Worm (Caenorhabditis elegans) whole organism, L3 larva: ENCODE measurements around the gene Y57A10C.8.

Source experiments
- R02D3.7 ChIP-seq: fragments of 150-350 bp; optimal IDR thresholded peaks from 2 replicates; lab custom pipeline; 2014; ENCODE audit warnings: missing biosample characterization, missing genetic modification characterization
- ZK546.5 ChIP-seq: sonication (generic microtip); optimal IDR thresholded peaks from 2 replicates; lab custom pipeline; 2017; ENCODE audit warnings: missing biosample characterization, missing genetic modification characterization
- ceh-16 ChIP-seq: sonication (generic microtip); optimal IDR thresholded peaks from 2 replicates; lab custom pipeline; 2017; ENCODE audit warnings: missing biosample characterization, missing genetic modification characterization
- ceh-28 ChIP-seq: fragments of 150-350 bp; optimal IDR thresholded peaks from 2 replicates; lab custom pipeline; 2014; ENCODE audit warnings: missing biosample characterization, missing genetic modification reagents, missing genetic modification characterization
- ceh-82 ChIP-seq: fragments of 150-350 bp; optimal IDR thresholded peaks from 2 replicates; lab custom pipeline; 2014; ENCODE audit warnings: missing biosample characterization, missing genetic modification characterization
- ceh-9 ChIP-seq: sonication (generic microtip); optimal IDR thresholded peaks from 2 replicates; lab custom pipeline; 2018; ENCODE audit warnings: missing biosample characterization, missing genetic modification characterization
- daf-12 ChIP-seq: fragments of 150-350 bp; optimal IDR thresholded peaks from 2 replicates; lab custom pipeline; 2014; ENCODE audit warnings: missing biosample characterization, missing genetic modification reagents, missing genetic modification characterization
- egl-27 ChIP-seq: sonication (generic microtip); optimal IDR thresholded peaks from 4 replicates; lab custom pipeline; 2017; ENCODE audit warnings: missing biosample characterization, missing genetic modification reagents, missing genetic modification characterization
- egl-5 ChIP-seq: fragments of 150-350 bp; optimal IDR thresholded peaks from 2 replicates; lab custom pipeline; 2017; ENCODE audit warnings: missing biosample characterization, missing genetic modification reagents, missing genetic modification characterization, inconsistent platforms
- elt-1 ChIP-seq: fragments of 150-350 bp; optimal IDR thresholded peaks from 2 replicates; lab custom pipeline; 2014; ENCODE audit warnings: missing biosample characterization, missing genetic modification characterization
- elt-2 ChIP-seq: sonication (generic microtip); optimal IDR thresholded peaks from 2 replicates; lab custom pipeline; 2016; ENCODE audit warnings: missing genetic modification reagents, mild to moderate bottlenecking, missing genetic modification characterization, missing compliant biosample characterization
- elt-3 ChIP-seq, 3 experiments: fragments of 150-350 bp in 1 of 3; sonication (generic microtip) in 2 of 3; optimal IDR thresholded peaks; 2 replicates in 2 of 3; 4 replicates in 1 of 3; lab custom pipeline; 2014 to 2017; ENCODE audit warnings: missing biosample characterization in 3 of 3, missing genetic modification characterization in 3 of 3
- eor-1 ChIP-seq, 2 experiments: fragments of 150-350 bp; optimal IDR thresholded peaks; 2 replicates each; lab custom pipeline; 2014 to 2018; ENCODE audit warnings: missing biosample characterization in 2 of 2, missing genetic modification characterization in 2 of 2
- fkh-10 ChIP-seq: sonication (generic microtip); optimal IDR thresholded peaks from 2 replicates; lab custom pipeline; 2017; ENCODE audit warnings: missing biosample characterization, missing genetic modification reagents, missing genetic modification characterization
- fkh-2 ChIP-seq: fragments of 150-350 bp; optimal IDR thresholded peaks from 2 replicates; lab custom pipeline; 2014; ENCODE audit warnings: missing biosample characterization, missing genetic modification reagents, missing genetic modification characterization
- fos-1 ChIP-seq: fragments of 150-350 bp; optimal IDR thresholded peaks from 2 replicates; lab custom pipeline; 2014; ENCODE audit warnings: missing biosample characterization, missing genetic modification characterization
- hmg-11 ChIP-seq: sonication (generic microtip); optimal IDR thresholded peaks from 2 replicates; lab custom pipeline; 2016; ENCODE audit warnings: missing genetic modification characterization, missing compliant biosample characterization
- lin-15B ChIP-seq: fragments of 150-350 bp; optimal IDR thresholded peaks from 2 replicates; lab custom pipeline; 2014; ENCODE audit warnings: missing biosample characterization, missing genetic modification characterization
- lin-39 ChIP-seq: fragments of 150-350 bp; optimal IDR thresholded peaks from 2 replicates; lab custom pipeline; 2018; ENCODE audit warnings: missing biosample characterization, missing genetic modification reagents, missing genetic modification characterization
- mdl-1 ChIP-seq: fragments of 150-350 bp; optimal IDR thresholded peaks from 2 replicates; lab custom pipeline; 2014; ENCODE audit warnings: missing biosample characterization, missing genetic modification characterization
- mml-1 ChIP-seq: fragments of 150-350 bp; sonication (generic microtip); optimal IDR thresholded peaks from 3 replicates; lab custom pipeline; 2014; ENCODE audit warnings: missing biosample characterization, missing genetic modification characterization
- nfya-1 ChIP-seq: sonication (generic microtip); optimal IDR thresholded peaks from 2 replicates; lab custom pipeline; 2017; ENCODE audit warnings: missing genetic modification characterization, mild to moderate bottlenecking, missing compliant biosample characterization, antibody characterized with exemption, moderate library complexity; ENCODE audit not compliant: insufficient read depth
- nhr-12 ChIP-seq: fragments of 150-350 bp; optimal IDR thresholded peaks from 2 replicates; lab custom pipeline; 2014; ENCODE audit warnings: missing biosample characterization, missing genetic modification characterization
- nhr-23 ChIP-seq: fragments of 150-350 bp; optimal IDR thresholded peaks from 2 replicates; lab custom pipeline; 2014; ENCODE audit warnings: missing biosample characterization, missing genetic modification reagents, missing genetic modification characterization
- nhr-237 ChIP-seq: fragments of 150-350 bp; optimal IDR thresholded peaks from 2 replicates; lab custom pipeline; 2014; ENCODE audit warnings: missing biosample characterization, missing genetic modification characterization
- nhr-25 ChIP-seq: sonication (generic microtip); optimal IDR thresholded peaks from 2 replicates; lab custom pipeline; 2017; ENCODE audit warnings: missing biosample characterization, missing genetic modification characterization
- nhr-43 ChIP-seq: sonication (generic microtip); optimal IDR thresholded peaks from 2 replicates; lab custom pipeline; 2016; ENCODE audit warnings: mild to moderate bottlenecking, missing genetic modification characterization, missing compliant biosample characterization; ENCODE audit not compliant: poor library complexity, severe bottlenecking
- nhr-67 ChIP-seq: fragments of 150-350 bp; optimal IDR thresholded peaks from 2 replicates; lab custom pipeline; 2014; ENCODE audit warnings: missing biosample characterization, missing genetic modification characterization
- nhr-77 ChIP-seq: fragments of 150-350 bp; optimal IDR thresholded peaks from 2 replicates; lab custom pipeline; 2014; ENCODE audit warnings: missing biosample characterization, missing genetic modification characterization
- pqm-1 ChIP-seq: fragments of 150-350 bp; optimal IDR thresholded peaks from 2 replicates; lab custom pipeline; 2017; ENCODE audit warnings: missing biosample characterization, missing genetic modification characterization, inconsistent platforms
- sea-2 ChIP-seq: fragments of 150-350 bp; sonication (generic microtip); optimal IDR thresholded peaks from 4 replicates; lab custom pipeline; 2014; ENCODE audit warnings: missing biosample characterization, missing genetic modification reagents, missing genetic modification characterization
- skn-1 ChIP-seq: fragments of 150-350 bp; optimal IDR thresholded peaks from 2 replicates; lab custom pipeline; 2014; ENCODE audit warnings: missing biosample characterization, missing genetic modification characterization
- snpc-4 ChIP-seq: fragments of 150-350 bp; optimal IDR thresholded peaks from 2 replicates; lab custom pipeline; 2014; ENCODE audit warnings: missing biosample characterization, missing genetic modification characterization
- tbx-2 ChIP-seq: sonication (generic microtip); optimal IDR thresholded peaks from 2 replicates; lab custom pipeline; 2016; ENCODE audit warnings: mild to moderate bottlenecking, missing genetic modification characterization, missing compliant biosample characterization
- unc-39 ChIP-seq: sonication (generic microtip); optimal IDR thresholded peaks from 4 replicates; lab custom pipeline; 2017; ENCODE audit warnings: missing biosample characterization, missing genetic modification characterization
- unc-62 ChIP-seq: fragments of 150-350 bp; sonication (generic microtip); optimal IDR thresholded peaks from 4 replicates; lab custom pipeline; 2014; ENCODE audit warnings: missing biosample characterization, missing genetic modification reagents, missing genetic modification characterization
- zag-1 ChIP-seq: fragments of 150-350 bp; optimal IDR thresholded peaks from 2 replicates; lab custom pipeline; 2014; ENCODE audit warnings: missing biosample characterization, missing genetic modification characterization
- ztf-11 ChIP-seq: fragments of 150-350 bp; optimal IDR thresholded peaks from 2 replicates; lab custom pipeline; 2014; ENCODE audit warnings: missing biosample characterization, missing genetic modification characterization
- ztf-4 ChIP-seq: fragments of 150-350 bp; optimal IDR thresholded peaks from 2 replicates; lab custom pipeline; 2014; ENCODE audit warnings: missing biosample characterization, missing genetic modification characterization

Y57A10C.8 gene

ce11 chrII:12456633-12457032, 27.0 kb upstream of the Y57A10C.8 start, which contains the start of gene sre-32:
Gene sre-32 (minus strand): TSS chrII:12456733.
- no peak for TF ChIP-seq ZK546.5 (tag; lab: Kevin White, UChicago)
- no peak for TF ChIP-seq eor-1 (tag; optimal IDR thresholded peaks at IDR 0.05; lab: Kevin White, UChicago)
- TF ChIP-seq R02D3.7 (tag; lab: Kevin White, UChicago): no peak
- no peak for TF ChIP-seq nhr-43 (tag; lab: Kevin White, UChicago)
- TF ChIP-seq hmg-11 (tag; lab: Kevin White, UChicago): no peak
- no peak for TF ChIP-seq nhr-25 (tag; lab: Kevin White, UChicago)
- no peak for TF ChIP-seq ztf-4 (tag; lab: Kevin White, UChicago)
- no peak for TF ChIP-seq ztf-11
- no peak for TF ChIP-seq ceh-82 (tag; lab: Kevin White, UChicago)
- TF ChIP-seq sea-2 (GFP tag; lab: Kevin White, UChicago): no peak
- no peak for TF ChIP-seq lin-15B (tag; lab: Kevin White, UChicago)

ce11 chrII:12452754-12453352, 23.2 kb upstream of the Y57A10C.8 start, which contains the start of the genes sre-35 and sre-33:
Gene sre-35 (minus strand): TSS chrII:12452854.
Gene sre-33 (plus strand): TSS chrII:12453302.
- TF ChIP-seq nhr-25 (tag; lab: Kevin White, UChicago) (no peak), fkh-10 (GFP tag; lab: Kevin White, UChicago) (no peak), ceh-82 (tag; lab: Kevin White, UChicago) (no peak), fkh-2 (tag; lab: Kevin White, UChicago) (no peak), ceh-16 (tag; lab: Kevin White, UChicago) (no peak), daf-12 (tag; lab: Kevin White, UChicago) (no peak), eor-1 (tag; optimal IDR thresholded peaks at IDR 0.05; lab: Kevin White, UChicago) (no peak), nhr-43 (tag; lab: Kevin White, UChicago) (no peak), mdl-1 (tag; lab: Kevin White, UChicago) (no peak), nhr-23 (tag; lab: Kevin White, UChicago) (no peak), skn-1 (tag; lab: Kevin White, UChicago) (no peak), R02D3.7 (tag; lab: Kevin White, UChicago) (no peak), elt-1 (tag; lab: Kevin White, UChicago) (no peak), unc-39 (no peak)

- TF ChIP-seq egl-5 (tag; lab: Kevin White, UChicago) (no peak), nhr-67 (no peak), nhr-23 (tag; lab: Kevin White, UChicago) (no peak), nhr-43 (tag; lab: Kevin White, UChicago) (no peak), elt-2 (tag; lab: Kevin White, UChicago) (no peak), skn-1 (tag; lab: Kevin White, UChicago) (no peak), ceh-9 (tag; lab: Kevin White, UChicago) (no peak), nhr-25 (tag; lab: Kevin White, UChicago) (no peak), nhr-12 (tag; lab: Kevin White, UChicago) (no peak), nhr-237 (tag; lab: Kevin White, UChicago) (no peak), snpc-4 (tag; lab: Kevin White, UChicago) (no peak), nhr-77 (tag; lab: Kevin White, UChicago) (no peak), eor-1 (tag; optimal IDR thresholded peaks at IDR 0.05; lab: Kevin White, UChicago) (no peak), ceh-28 (tag; lab: Kevin White, UChicago) (no peak), unc-62 (GFP tag; lab: Kevin White, UChicago) (no peak), mml-1 (no peak), nfya-1 (tag; lab: Kevin White, UChicago) (no peak), tbx-2 (tag; lab: Kevin White, UChicago) (no peak)
- TF ChIP-seq, all 47 proteins: peak for 0
Measured at ce11 chrII:12449849-12450248, 20.2 kb upstream of the Y57A10C.8 start, which contains the start of gene sre-34. Gene sre-34 (plus strand): TSS chrII:12450149.

- TF ChIP-seq nhr-43 (tag; lab: Kevin White, UChicago) (no peak), lin-15B (tag; lab: Kevin White, UChicago) (no peak), nhr-23 (tag; lab: Kevin White, UChicago) (no peak), ztf-4 (tag; lab: Kevin White, UChicago) (no peak), pqm-1 (no peak), elt-3 (tag; optimal IDR thresholded peaks at IDR 0.05; lab: Kevin White, UChicago) (no peak), ceh-82 (tag; lab: Kevin White, UChicago) (no peak), unc-62 (GFP tag; lab: Kevin White, UChicago) (no peak), snpc-4 (tag; lab: Kevin White, UChicago) (no peak), fos-1 (tag; lab: Kevin White, UChicago) (no peak), fkh-10 (GFP tag; lab: Kevin White, UChicago) (no peak), egl-27 (tag; lab: Kevin White, UChicago) (no peak), ztf-11 (no peak), mdl-1 (tag; lab: Kevin White, UChicago) (no peak), lin-39 (tag; lab: Kevin White, UChicago) (no peak), sea-2 (GFP tag; lab: Kevin White, UChicago) (no peak), fkh-2 (tag; lab: Kevin White, UChicago) (no peak), unc-39 (no peak), zag-1 (tag; lab: Kevin White, UChicago) (no peak)
Measured at ce11 chrII:12448241-12448640, 18.6 kb upstream of the Y57A10C.8 start, which contains the start of gene srh-27. Gene srh-27 (plus strand): TSS chrII:12448541.
